Fruit fly (Drosophila melanogaster) whole organism, embryonic: Measurements from ENCODE around the gene Usp8.

Experiments used
- Abd-B ChIP-seq: fragments of 200-800 bp; sonication (Bioruptor generic); optimal IDR thresholded peaks from 2 replicates; lab custom pipeline; 2018; ENCODE audit warnings: missing biosample characterization, mild to moderate bottlenecking, missing genetic modification characterization, moderate library complexity
- Atf3 ChIP-seq: fragments of 200-800 bp; sonication (Bioruptor generic); optimal IDR thresholded peaks from 3 replicates; lab custom pipeline; 2016; ENCODE audit warnings: missing biosample characterization, missing genetic modification characterization
- Bgb ChIP-seq: fragments of 200-800 bp; sonication (Bioruptor generic); IDR thresholded peaks from 2 replicates; pipeline ENCODE4 v1.3.6; 2022; ENCODE audit warnings: missing biosample characterization, missing genetic modification characterization; ENCODE audit not compliant: partially characterized antibody
- CG10209 ChIP-seq: fragments of 200-800 bp; sonication (Bioruptor generic); optimal IDR thresholded peaks from 3 replicates; lab custom pipeline; 2017; ENCODE audit warnings: missing biosample characterization, mild to moderate bottlenecking, missing genetic modification characterization, missing genetic modification reagents
- CG10366 ChIP-seq: fragments of 200-800 bp; sonication (Bioruptor generic); IDR thresholded peaks from 2 replicates; pipeline ENCODE4 v1.3.6; 2022; ENCODE audit warnings: missing biosample characterization, missing genetic modification characterization
- CG10543 ChIP-seq: fragments of 200-800 bp; sonication (Bioruptor generic); optimal IDR thresholded peaks from 3 replicates; lab custom pipeline; 2017; ENCODE audit warnings: missing biosample characterization, mild to moderate bottlenecking, missing genetic modification characterization, moderate library complexity
- CG11247 ChIP-seq: fragments of 200-800 bp; sonication (Bioruptor generic); IDR thresholded peaks from 2 replicates; pipeline ENCODE4 v1.3.6; 2022; ENCODE audit warnings: missing biosample characterization, missing genetic modification characterization
- CG12071 ChIP-seq: fragments of 200-800 bp; sonication (Bioruptor generic); optimal IDR thresholded peaks from 3 replicates; lab custom pipeline; 2018; ENCODE audit warnings: missing biosample characterization, mild to moderate bottlenecking, missing genetic modification characterization
- CG12659 ChIP-seq: fragments of 200-800 bp; sonication (Bioruptor generic); optimal IDR thresholded peaks from 3 replicates; lab custom pipeline; 2017; ENCODE audit warnings: mild to moderate bottlenecking, missing biosample characterization, missing genetic modification reagents, missing genetic modification characterization
- CG17359 ChIP-seq: fragments of 200-800 bp; sonication (Bioruptor generic); optimal IDR thresholded peaks from 3 replicates; lab custom pipeline; 2018; ENCODE audit warnings: missing biosample characterization, mild to moderate bottlenecking, missing genetic modification characterization, moderate library complexity
- CG18619 ChIP-seq: fragments of 200-800 bp; sonication (Bioruptor generic); optimal IDR thresholded peaks from 3 replicates; lab custom pipeline; 2017; ENCODE audit warnings: missing biosample characterization, mild to moderate bottlenecking, missing genetic modification characterization
- CG34224 ChIP-seq: fragments of 200-800 bp; sonication (Bioruptor generic); IDR thresholded peaks from 3 replicates; pipeline ENCODE4 v1.3.6; 2022; ENCODE audit warnings: missing biosample characterization, missing genetic modification characterization; ENCODE audit not compliant: partially characterized antibody
- CG5180 ChIP-seq: fragments of 200-800 bp; sonication (Bioruptor generic); optimal IDR thresholded peaks from 3 replicates; lab custom pipeline; 2017; ENCODE audit warnings: missing biosample characterization, missing genetic modification characterization, mild to moderate bottlenecking, moderate library complexity, missing genetic modification reagents
- D19A ChIP-seq: fragments of 200-800 bp; optimal IDR thresholded peaks from 3 replicates; lab custom pipeline; 2019; ENCODE audit warnings: missing biosample characterization, mild to moderate bottlenecking, missing genetic modification characterization, moderate library complexity
- Dfd ChIP-seq, 2 experiments: fragments of >200 bp; optimal IDR thresholded peaks; 2 replicates each; lab custom pipeline; 2017; ENCODE audit warnings: missing biosample characterization in 2 of 2, missing genetic modification characterization in 2 of 2
- E2f1 ChIP-seq: fragments of 200-800 bp; sonication (Bioruptor generic); IDR thresholded peaks from 2 replicates; pipeline ENCODE4 v1.3.6; 2022; ENCODE audit warnings: missing biosample characterization, missing genetic modification characterization
- HmgD ChIP-seq: fragments of 200-800 bp; sonication (Bioruptor generic); optimal IDR thresholded peaks from 3 replicates; lab custom pipeline; 2016; ENCODE audit warnings: missing biosample characterization, missing genetic modification characterization
- Hr51 ChIP-seq, 2 experiments: fragments of 200-800 bp; sonication (Bioruptor generic); optimal IDR thresholded peaks; 2 replicates in 1 of 2; 3 replicates in 1 of 2; lab custom pipeline; 2016 to 2018; ENCODE audit warnings: missing biosample characterization in 2 of 2, missing genetic modification characterization in 2 of 2, mild to moderate bottlenecking in 1 of 2, moderate library complexity in 1 of 2
- MBD-R2 ChIP-seq: fragments of 200-800 bp; sonication (Bioruptor generic); IDR thresholded peaks from 2 replicates; pipeline ENCODE4 v1.3.6; 2022; ENCODE audit warnings: missing biosample characterization, missing genetic modification characterization
- Oli ChIP-seq: fragments of 200-800 bp; sonication (Bioruptor generic); optimal IDR thresholded peaks from 2 replicates; lab custom pipeline; 2018; ENCODE audit warnings: missing biosample characterization, mild to moderate bottlenecking, missing genetic modification characterization, moderate library complexity
- Rfx ChIP-seq: fragments of 200-800 bp; sonication (Bioruptor generic); IDR thresholded peaks from 2 replicates; pipeline ENCODE4 v1.3.6; 2022; ENCODE audit warnings: missing biosample characterization, missing genetic modification characterization
- Tbp ChIP-seq: fragments of >200 bp; optimal IDR thresholded peaks from 2 replicates; lab custom pipeline; 2018; ENCODE audit warnings: missing biosample characterization, missing genetic modification characterization
- abd-A ChIP-seq: fragments of 200-800 bp; sonication (Bioruptor generic); optimal IDR thresholded peaks from 3 replicates; lab custom pipeline; 2019; ENCODE audit warnings: missing biosample characterization, mild to moderate bottlenecking, missing genetic modification characterization, moderate library complexity
- ara ChIP-seq: fragments of 200-800 bp; sonication (Bioruptor generic); IDR thresholded peaks from 2 replicates; pipeline ENCODE4 v1.3.6; 2022; ENCODE audit warnings: missing biosample characterization, missing genetic modification characterization
- bbx ChIP-seq: fragments of 200-800 bp; sonication (Bioruptor generic); IDR thresholded peaks from 2 replicates; pipeline ENCODE4 v1.3.6; 2022; ENCODE audit warnings: missing biosample characterization, missing genetic modification characterization; ENCODE audit not compliant: partially characterized antibody
- bigmax ChIP-seq: fragments of 200-800 bp; sonication (Bioruptor generic); optimal IDR thresholded peaks from 2 replicates; lab custom pipeline; 2018; ENCODE audit warnings: missing biosample characterization, mild to moderate bottlenecking, missing genetic modification characterization
- corto ChIP-seq: fragments of 200-800 bp; sonication (Bioruptor generic); optimal IDR thresholded peaks from 2 replicates; lab custom pipeline; 2016; ENCODE audit warnings: missing biosample characterization, mild to moderate bottlenecking, missing genetic modification characterization, moderate library complexity
- cwo ChIP-seq: fragments of 200-800 bp; sonication (Bioruptor generic); optimal IDR thresholded peaks from 3 replicates; lab custom pipeline; 2017; ENCODE audit warnings: missing biosample characterization, missing genetic modification characterization, mild to moderate bottlenecking, moderate library complexity, missing genetic modification reagents
- exex ChIP-seq: fragments of 200-800 bp; sonication (Bioruptor generic); optimal IDR thresholded peaks from 4 replicates; lab custom pipeline; 2018; ENCODE audit warnings: missing biosample characterization, mild to moderate bottlenecking, missing genetic modification characterization, moderate library complexity
- fd96Cb ChIP-seq: fragments of 200-800 bp; sonication (Bioruptor generic); optimal IDR thresholded peaks from 2 replicates; lab custom pipeline; 2018; ENCODE audit warnings: missing biosample characterization, mild to moderate bottlenecking, missing genetic modification characterization, moderate library complexity
- grn ChIP-seq: fragments of 200-800 bp; sonication (Bioruptor generic); optimal IDR thresholded peaks from 3 replicates; lab custom pipeline; 2017; ENCODE audit warnings: missing biosample characterization, missing genetic modification characterization
- insv ChIP-seq, 2 experiments: fragments of 200-800 bp; sonication (Bioruptor generic); optimal IDR thresholded peaks; 3 replicates each; lab custom pipeline; 2016 to 2018; ENCODE audit warnings: missing biosample characterization in 2 of 2, missing genetic modification characterization in 2 of 2
- inv ChIP-seq: fragments of 200-800 bp; sonication (Bioruptor generic); IDR thresholded peaks from 2 replicates; pipeline ENCODE4 v1.3.6; 2022; ENCODE audit warnings: missing biosample characterization, missing genetic modification characterization; ENCODE audit not compliant: partially characterized antibody
- lov ChIP-seq, 2 experiments: fragments of 200-800 bp in 1 of 2; fragments of >200 bp in 1 of 2; sonication (Bioruptor generic) in 1 of 2; IDR thresholded peaks in 1 of 2; optimal IDR thresholded peaks in 1 of 2; 2 replicates in 1 of 2; 3 replicates in 1 of 2; pipeline versions ENCODE4 v1.3.6 to Lab custom; 2017 to 2022; ENCODE audit warnings: missing biosample characterization in 1 of 2, missing genetic modification characterization in 1 of 2
- pfk ChIP-seq: fragments of 200-800 bp; sonication (Bioruptor generic); optimal IDR thresholded peaks from 2 replicates; lab custom pipeline; 2018; ENCODE audit warnings: missing biosample characterization, mild to moderate bottlenecking, missing genetic modification characterization, moderate library complexity
- ranshi ChIP-seq: fragments of 200-800 bp; sonication (Bioruptor generic); IDR thresholded peaks from 2 replicates; pipeline ENCODE4 v1.3.6; 2022; ENCODE audit warnings: missing biosample characterization, missing genetic modification characterization
- sd ChIP-seq: fragments of 200-800 bp; sonication (Bioruptor generic); optimal IDR thresholded peaks from 3 replicates; lab custom pipeline; 2018; ENCODE audit warnings: missing biosample characterization, mild to moderate bottlenecking, missing genetic modification characterization, moderate library complexity
- slou ChIP-seq: fragments of 200-800 bp; sonication (Bioruptor generic); optimal IDR thresholded peaks from 3 replicates; lab custom pipeline; 2016; ENCODE audit warnings: missing biosample characterization, missing genetic modification characterization
- sug ChIP-seq: fragments of 200-800 bp; optimal IDR thresholded peaks from 2 replicates; lab custom pipeline; 2019; ENCODE audit warnings: missing biosample characterization, mild to moderate bottlenecking, missing genetic modification characterization, moderate library complexity
- tll ChIP-seq, 2 experiments: fragments of 200-800 bp in 1 of 2; fragments of >200 bp in 1 of 2; sonication (Bioruptor generic) in 1 of 2; optimal IDR thresholded peaks; 2 replicates each; lab custom pipeline; 2017 to 2019; ENCODE audit warnings: missing biosample characterization in 2 of 2, missing genetic modification characterization in 2 of 2, mild to moderate bottlenecking in 1 of 2, moderate library complexity in 1 of 2
- usp ChIP-seq: fragments of >200 bp; optimal IDR thresholded peaks from 2 replicates; lab custom pipeline; 2017; ENCODE audit warnings: missing biosample characterization, missing genetic modification characterization
- vvl ChIP-seq: fragments of 200-800 bp; sonication (Bioruptor generic); IDR thresholded peaks from 2 replicates; pipeline ENCODE4 v1.3.6; 2022; ENCODE audit warnings: missing biosample characterization, missing genetic modification characterization
- zen2 ChIP-seq: fragments of 200-800 bp; sonication (Bioruptor generic); IDR thresholded peaks from 3 replicates; pipeline ENCODE4 v1.3.6; 2022; ENCODE audit warnings: missing biosample characterization, missing genetic modification characterization; ENCODE audit not compliant: partially characterized antibody

Gene Usp8

dm6 chr3R:21107907-21108591, 26.0 kb upstream of the Usp8 start, which contains the start of the genes Sec15 and rtet (continued):
- peak in 1 of 2 experiments; percentile 15 for TF ChIP-seq insv (GFP tag; optimal IDR thresholded peaks at IDR 0.05; lab: Kevin White, UChicago)
- TF ChIP-seq lov (optimal IDR thresholded peaks at IDR 0.05; lab: Kevin White, UChicago) = no peak
- TF ChIP-seq lov (GFP tag; IDR thresholded peaks at IDR 0.05; lab: Robert Waterston, UW) = peak; percentile 70; the same call in 1 of the 3 replicates
- TF ChIP-seq ara (GFP tag; lab: Robert Waterston, UW) = peak; percentile 62
- no peak for TF ChIP-seq pfk (GFP tag; lab: Kevin White, UChicago)
- TF ChIP-seq HmgD (GFP tag; lab: Kevin White, UChicago) = no peak
- peak; percentile 50 to 74 for TF ChIP-seq Hr51 (GFP tag; optimal IDR thresholded peaks at IDR 0.05; lab: Kevin White, UChicago)
- TF ChIP-seq, all 482 proteins: peak for 255

dm6 chr3R:21109712-21110111, 24.4 kb upstream of the Usp8 start:
- TF ChIP-seq fd96Cb (tag; lab: Kevin White, UChicago) (no peak), E2f1 (no peak), Oli (tag; lab: Kevin White, UChicago) (no peak), sug (tag; lab: Kevin White, UChicago) (peak; percentile 19), grn (GFP tag; lab: Kevin White, UChicago) (peak; percentile 78), cwo (GFP tag; lab: Kevin White, UChicago) (peak; percentile 60), corto (GFP tag; lab: Kevin White, UChicago) (no peak), inv (GFP tag; lab: Robert Waterston, UW) (no peak), sd (tag; lab: Kevin White, UChicago) (peak; percentile 4), exex (peak; percentile 77), CG12659 (GFP tag; lab: Kevin White, UChicago) (no peak)

dm6 chr3R:21111046-21111480, 23.0 kb upstream of the Usp8 start, which contains the start of gene Rab11:
Gene Rab11, plus strand, starts transcription at chr3R:21111408.
- TF ChIP-seq abd-A (tag; lab: Kevin White, UChicago) = no peak
- TF ChIP-seq ranshi = no peak; the same call in 1 of the 2 replicates
- no peak for TF ChIP-seq Dfd (GFP tag; optimal IDR thresholded peaks at IDR 0.05; lab: Kevin White, UChicago)
- TF ChIP-seq Bgb = peak; percentile 91
- peak in 1 of 2 experiments; percentile 54 for TF ChIP-seq Hr51 (GFP tag; optimal IDR thresholded peaks at IDR 0.05; lab: Kevin White, UChicago)
- peak; percentile 87 for TF ChIP-seq CG34224 (GFP tag; lab: Robert Waterston, UW)
- TF ChIP-seq zen2 (GFP tag; lab: Robert Waterston, UW) = peak; percentile 81; the same call in 1 of the 3 replicates
- peak in 1 of 2 experiments; percentile 11 for TF ChIP-seq tll (GFP tag; optimal IDR thresholded peaks at IDR 0.05; lab: Kevin White, UChicago)
- no peak for TF ChIP-seq Tbp (GFP tag; lab: Kevin White, UChicago)
- TF ChIP-seq Rfx (GFP tag; lab: Robert Waterston, UW) = peak; percentile 49
- TF ChIP-seq fd96Cb (tag; lab: Kevin White, UChicago) = no peak
- TF ChIP-seq bbx (GFP tag; lab: Robert Waterston, UW) = peak; percentile 88
- TF ChIP-seq Abd-B (GFP tag; lab: Kevin White, UChicago) = peak; percentile 66
- peak; percentile 6 for TF ChIP-seq D19A
- TF ChIP-seq CG18619 (GFP tag; lab: Kevin White, UChicago) = peak; percentile 26
- TF ChIP-seq usp (GFP tag; lab: Kevin White, UChicago) = no peak
- 0 out of 2 replicates have a peak, but pooled peaks have one; percentile 15 for TF ChIP-seq MBD-R2 (GFP tag; lab: Robert Waterston, UW)
- TF ChIP-seq CG5180 (GFP tag; lab: Kevin White, UChicago) = no peak
- TF ChIP-seq CG10209 (GFP tag; lab: Kevin White, UChicago) = peak; percentile 38
- TF ChIP-seq CG11247 (GFP tag; lab: Robert Waterston, UW) = 0 out of 2 replicates have a peak, but pooled peaks have one; percentile 26
- TF ChIP-seq Atf3 = no peak
- peak; percentile 46 for TF ChIP-seq vvl (GFP tag; lab: Robert Waterston, UW)
- peak; percentile 33 for TF ChIP-seq CG17359 (tag; lab: Kevin White, UChicago)
- no peak for TF ChIP-seq slou (GFP tag; lab: Kevin White, UChicago)
- no peak for TF ChIP-seq CG12071 (GFP tag; lab: Kevin White, UChicago)
- TF ChIP-seq CG10366 = peak; percentile 28
- peak; percentile 50 for TF ChIP-seq CG10543
- TF ChIP-seq bigmax = no peak
